Fruit fly (Drosophila melanogaster): ENCODE measurements around the gene Ir94b.
A peak's percentile ranks its signal among the peaks of the same experiment; 100 is the strongest.

The Ir94b gene

DNA sequence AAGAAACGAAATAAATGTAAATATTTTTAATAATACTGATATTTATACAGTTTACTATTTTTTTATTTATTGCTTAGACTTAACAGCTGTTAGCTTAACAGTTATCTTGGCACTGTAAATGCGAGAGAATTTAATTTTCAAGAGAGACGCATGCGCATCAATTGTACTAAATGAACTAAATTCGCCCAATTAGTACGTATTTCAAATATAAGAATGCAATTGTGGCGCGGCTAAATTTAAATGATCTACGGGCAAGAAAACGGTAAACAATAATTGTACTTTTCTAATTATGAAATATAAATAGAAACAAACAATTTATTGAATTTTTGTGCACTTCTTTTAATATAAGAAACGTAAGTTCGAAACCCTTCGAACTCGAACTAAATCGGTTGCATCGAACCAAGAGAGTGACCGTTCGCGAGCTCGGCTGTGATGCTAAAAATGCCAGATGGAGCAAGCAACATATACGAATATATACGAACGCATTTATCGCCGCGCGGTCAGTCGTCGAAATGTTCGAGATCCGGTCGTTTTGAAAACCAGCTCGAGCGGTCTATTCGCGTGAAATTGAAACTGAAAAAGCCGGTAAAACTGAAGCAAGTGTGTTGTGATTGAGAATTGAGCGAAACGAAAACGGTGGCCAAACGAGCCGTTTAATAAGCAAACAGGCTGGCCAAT, 16.4 kb upstream of the Ir94b start, which contains the start of gene SKIP (continued):
- TF ChIP-seq CG7372 (GFP tag; IDR thresholded peaks at IDR 0.05) (no peak), dimm (GFP tag; IDR thresholded peaks at IDR 0.05) (no peak), pum (GFP tag; optimal IDR thresholded peaks at IDR 0.05) (no peak), Fer2 (tag; optimal IDR thresholded peaks at IDR 0.05) (no peak), CG5180 (GFP tag; optimal IDR thresholded peaks at IDR 0.05) (peak; percentile 100), CG6689 (GFP tag; IDR thresholded peaks at IDR 0.05) (no peak), CG2120 (GFP tag; optimal IDR thresholded peaks at IDR 0.05) (no peak), gsb-n (tag; optimal IDR thresholded peaks at IDR 0.05) (peak; percentile 45), Meics (GFP tag; optimal IDR thresholded peaks at IDR 0.05) (peak; percentile 27), CG6175 (GFP tag; IDR thresholded peaks at IDR 0.05) (no peak), Tbp (GFP tag; optimal IDR thresholded peaks at IDR 0.05) (no peak), CG15601 (tag; optimal IDR thresholded peaks at IDR 0.05) (no peak), gce (GFP tag; IDR thresholded peaks at IDR 0.05) (no peak), CG6683 (GFP tag; optimal IDR thresholded peaks at IDR 0.05) (no peak), CG11560 (tag; IDR thresholded peaks at IDR 0.05) (no peak), sc (optimal IDR thresholded peaks at IDR 0.05) (no peak), sc (GFP tag; optimal IDR thresholded peaks at IDR 0.05) (no peak), CG17361 (GFP tag; IDR thresholded peaks at IDR 0.05) (peak; percentile 24; the same call in 1 of the 3 replicates), cg (GFP tag; optimal IDR thresholded peaks at IDR 0.05) (no peak), CG12744 (GFP tag; optimal IDR thresholded peaks at IDR 0.05) (no peak), Dad (GFP tag; optimal IDR thresholded peaks at IDR 0.05) (peak; percentile 73), CG8089 (GFP tag; optimal IDR thresholded peaks at IDR 0.05) (peak; percentile 15), Sry-δ (GFP tag; optimal IDR thresholded peaks at IDR 0.05) (peak; percentile 32), fd3F (GFP tag; optimal IDR thresholded peaks at IDR 0.05) (no peak), gcm (GFP tag; optimal IDR thresholded peaks at IDR 0.05) (peak; percentile 9), pfk (GFP tag; optimal IDR thresholded peaks at IDR 0.05) (no peak), hb (GFP tag; IDR thresholded peaks at IDR 0.05; ENCODE audit: partially characterized antibody) (peak; percentile 22; the same call in 1 of the 3 replicates), schlank (tag; optimal IDR thresholded peaks at IDR 0.05) (no peak), gsb (GFP tag; IDR thresholded peaks at IDR 0.05) (no peak), CG12942 (GFP tag; optimal IDR thresholded peaks at IDR 0.05) (no peak), Mad (GFP tag; optimal IDR thresholded peaks at IDR 0.05) (no peak), tgo (GFP tag; IDR thresholded peaks at IDR 0.05) (no peak), dmrt11E (tag; optimal IDR thresholded peaks at IDR 0.05) (no peak), vvl (GFP tag; IDR thresholded peaks at IDR 0.05) (peak; percentile 77), gt (GFP tag; IDR thresholded peaks at IDR 0.05) (no peak), Nf-YB (GFP tag; optimal IDR thresholded peaks at IDR 0.05) (no peak), HLHmδ (GFP tag; optimal IDR thresholded peaks at IDR 0.05) (no peak), tna (GFP tag; IDR thresholded peaks at IDR 0.05; ENCODE audit: partially characterized antibody) (peak; percentile 59), CG33557 (GFP tag; optimal IDR thresholded peaks at IDR 0.05) (no peak), CG1832 (GFP tag; optimal IDR thresholded peaks at IDR 0.05) (no peak), amos (GFP tag; IDR thresholded peaks at IDR 0.05; ENCODE audit: partially characterized antibody) (peak; percentile 46), abd-A (tag; optimal IDR thresholded peaks at IDR 0.05) (peak; percentile 58), CG1529 (GFP tag; optimal IDR thresholded peaks at IDR 0.05) (no peak), CG12071 (GFP tag; optimal IDR thresholded peaks at IDR 0.05) (peak; percentile 44), Dp (GFP tag; optimal IDR thresholded peaks at IDR 0.05) (peak; percentile 51), danr (GFP tag; IDR thresholded peaks at IDR 0.05) (no peak), CG6654 (GFP tag; optimal IDR thresholded peaks at IDR 0.05) (no peak), jigr1 (GFP tag; IDR thresholded peaks at IDR 0.05) (no peak), B-H1 (GFP tag; IDR thresholded peaks at IDR 0.05) (no peak; the same call in 2 of the 3 replicates), HHEX (GFP tag; optimal IDR thresholded peaks at IDR 0.05) (peak; percentile 24)

Data from whole organism, embryonic.